Fruit fly (Drosophila melanogaster) whole organism, embryonic: ENCODE data around the gene CG5644.

Experiments used
- CG12769 ChIP-seq: fragments of 200-800 bp; sonication (Bioruptor generic); optimal IDR thresholded peaks from 2 replicates; lab custom pipeline; 2019; ENCODE audit warnings: missing biosample characterization, mild to moderate bottlenecking, missing genetic modification characterization, moderate library complexity
- CG14667 ChIP-seq: fragments of 200-800 bp; sonication (Bioruptor generic); IDR thresholded peaks from 2 replicates; pipeline ENCODE4 v1.3.6; 2022; ENCODE audit warnings: missing biosample characterization, missing genetic modification characterization
- CG14710 ChIP-seq: fragments of 200-800 bp; sonication (Bioruptor generic); optimal IDR thresholded peaks from 3 replicates; lab custom pipeline; 2019; ENCODE audit warnings: missing biosample characterization, mild to moderate bottlenecking, missing genetic modification characterization, moderate library complexity
- CG15269 ChIP-seq: fragments of 200-800 bp; sonication (Bioruptor generic); optimal IDR thresholded peaks from 2 replicates; lab custom pipeline; 2018; ENCODE audit warnings: missing biosample characterization, mild to moderate bottlenecking, missing genetic modification characterization, moderate library complexity
- CG1647 ChIP-seq: fragments of 200-800 bp; sonication (Bioruptor generic); optimal IDR thresholded peaks from 3 replicates; lab custom pipeline; 2016; ENCODE audit warnings: missing biosample characterization, missing genetic modification characterization
- CG17612 ChIP-seq: fragments of 200-800 bp; sonication (Bioruptor generic); IDR thresholded peaks from 2 replicates; pipeline ENCODE4 v1.3.6; 2022; ENCODE audit warnings: missing biosample characterization, missing genetic modification characterization
- CG30403 ChIP-seq: fragments of 200-800 bp; sonication (Bioruptor generic); optimal IDR thresholded peaks from 3 replicates; lab custom pipeline; 2016; ENCODE audit warnings: missing biosample characterization, missing genetic modification characterization
- CG3407 ChIP-seq: fragments of 200-800 bp; sonication (Bioruptor generic); optimal IDR thresholded peaks from 2 replicates; lab custom pipeline; 2018; ENCODE audit warnings: missing biosample characterization, mild to moderate bottlenecking, missing genetic modification characterization
- CG34224 ChIP-seq: fragments of 200-800 bp; sonication (Bioruptor generic); IDR thresholded peaks from 3 replicates; pipeline ENCODE4 v1.3.6; 2022; ENCODE audit warnings: missing biosample characterization, missing genetic modification characterization; ENCODE audit not compliant: partially characterized antibody
- CG34376 ChIP-seq: fragments of 200-800 bp; sonication (Bioruptor generic); optimal IDR thresholded peaks from 2 replicates; lab custom pipeline; 2018; ENCODE audit warnings: missing biosample characterization, mild to moderate bottlenecking, missing genetic modification characterization
- CG34422 ChIP-seq: fragments of 200-800 bp; sonication (Bioruptor generic); IDR thresholded peaks from 3 replicates; pipeline ENCODE4 v1.3.6; 2022; ENCODE audit warnings: missing biosample characterization, missing genetic modification characterization
- CG43689 ChIP-seq: fragments of 200-800 bp; sonication (Bioruptor generic); IDR thresholded peaks from 2 replicates; pipeline ENCODE4 v1.3.6; 2022; ENCODE audit warnings: missing biosample characterization, missing genetic modification characterization
- CG7786 ChIP-seq: fragments of 200-800 bp; sonication (Bioruptor generic); optimal IDR thresholded peaks from 2 replicates; lab custom pipeline; 2016; ENCODE audit warnings: missing biosample characterization, missing genetic modification characterization
- CG7987 ChIP-seq: fragments of 200-800 bp; sonication (Bioruptor generic); optimal IDR thresholded peaks from 2 replicates; lab custom pipeline; 2018; ENCODE audit warnings: missing biosample characterization, mild to moderate bottlenecking, missing genetic modification characterization, moderate library complexity
- CG9797 ChIP-seq: fragments of 200-800 bp; sonication (Bioruptor generic); optimal IDR thresholded peaks from 3 replicates; lab custom pipeline; 2018; ENCODE audit warnings: missing biosample characterization, mild to moderate bottlenecking, missing genetic modification characterization
- CG9817 ChIP-seq: fragments of 200-800 bp; sonication (Bioruptor generic); optimal IDR thresholded peaks from 2 replicates; lab custom pipeline; 2018; ENCODE audit warnings: missing biosample characterization, mild to moderate bottlenecking, missing genetic modification characterization, moderate library complexity
- Chrac-16 ChIP-seq: fragments of 200-800 bp; sonication (Bioruptor generic); optimal IDR thresholded peaks from 3 replicates; lab custom pipeline; 2016; ENCODE audit warnings: missing biosample characterization, missing genetic modification characterization
- CkIIα-i1 ChIP-seq: fragments of 200-800 bp; sonication (Bioruptor generic); IDR thresholded peaks from 2 replicates; pipeline ENCODE4 v1.3.6; 2022; ENCODE audit warnings: missing biosample characterization, missing genetic modification characterization
- CoRest ChIP-seq: fragments of 200-800 bp; sonication (Bioruptor generic); optimal IDR thresholded peaks from 3 replicates; lab custom pipeline; 2018; ENCODE audit warnings: missing biosample characterization, mild to moderate bottlenecking, missing genetic modification characterization, moderate library complexity
- D19B ChIP-seq: fragments of 200-800 bp; sonication (Bioruptor generic); optimal IDR thresholded peaks from 2 replicates; lab custom pipeline; 2017; ENCODE audit warnings: missing biosample characterization, mild to moderate bottlenecking, missing genetic modification characterization
- Dad ChIP-seq: fragments of 200-800 bp; sonication (Bioruptor generic); optimal IDR thresholded peaks from 3 replicates; lab custom pipeline; 2016; ENCODE audit warnings: missing biosample characterization, missing genetic modification characterization
- Dll ChIP-seq: fragments of 200-800 bp; sonication (Bioruptor generic); IDR thresholded peaks from 4 replicates; pipeline ENCODE4 v1.3.6; 2022; ENCODE audit warnings: missing biosample characterization, missing genetic modification characterization; ENCODE audit not compliant: partially characterized antibody
- Ets97D ChIP-seq: fragments of 200-800 bp; sonication (Bioruptor generic); optimal IDR thresholded peaks from 3 replicates; lab custom pipeline; 2016; ENCODE audit warnings: missing biosample characterization, missing genetic modification characterization
- HLH3B ChIP-seq: fragments of 200-800 bp; sonication (Bioruptor generic); IDR thresholded peaks from 2 replicates; pipeline ENCODE4 v1.3.6; 2022; ENCODE audit warnings: missing biosample characterization, missing genetic modification characterization
- Hr51 ChIP-seq, 2 experiments: fragments of 200-800 bp; sonication (Bioruptor generic); optimal IDR thresholded peaks; 2 replicates in 1 of 2; 3 replicates in 1 of 2; lab custom pipeline; 2016 to 2018; ENCODE audit warnings: missing biosample characterization in 2 of 2, missing genetic modification characterization in 2 of 2, mild to moderate bottlenecking in 1 of 2, moderate library complexity in 1 of 2
- MBD-R2 ChIP-seq: fragments of 200-800 bp; sonication (Bioruptor generic); IDR thresholded peaks from 2 replicates; pipeline ENCODE4 v1.3.6; 2022; ENCODE audit warnings: missing biosample characterization, missing genetic modification characterization
- Oaz ChIP-seq: fragments of 200-800 bp; sonication (Bioruptor generic); IDR thresholded peaks from 2 replicates; pipeline ENCODE4 v1.3.6; 2022; ENCODE audit warnings: missing biosample characterization, missing genetic modification characterization
- Tbp ChIP-seq: fragments of >200 bp; optimal IDR thresholded peaks from 2 replicates; lab custom pipeline; 2018; ENCODE audit warnings: missing biosample characterization, missing genetic modification characterization
- ab ChIP-seq: fragments of 200-800 bp; sonication (Bioruptor generic); optimal IDR thresholded peaks from 2 replicates; lab custom pipeline; 2016; ENCODE audit warnings: missing biosample characterization, missing genetic modification characterization
- ap ChIP-seq: fragments of 200-800 bp; sonication (Bioruptor generic); IDR thresholded peaks from 2 replicates; pipeline ENCODE4 v1.3.6; 2022; ENCODE audit warnings: missing biosample characterization, missing genetic modification characterization
- cg ChIP-seq: fragments of 200-800 bp; sonication (Bioruptor generic); optimal IDR thresholded peaks from 3 replicates; lab custom pipeline; 2019; ENCODE audit warnings: missing biosample characterization, mild to moderate bottlenecking, missing genetic modification characterization, moderate library complexity
- chm ChIP-seq: fragments of 200-800 bp; sonication (Bioruptor generic); IDR thresholded peaks from 2 replicates; pipeline ENCODE4 v1.3.6; 2022; ENCODE audit warnings: missing biosample characterization, missing genetic modification characterization
- esg ChIP-seq: fragments of 200-800 bp; sonication (Bioruptor generic); conservative IDR thresholded peaks from 2 replicates; pipeline ENCODE4 v1.3.6; 2022; ENCODE audit warnings: missing biosample characterization, missing genetic modification characterization
- ftz-f1 ChIP-seq: fragments of 200-800 bp; sonication (Bioruptor generic); optimal IDR thresholded peaks from 2 replicates; lab custom pipeline; 2016; ENCODE audit warnings: missing biosample characterization, missing genetic modification characterization
- h ChIP-seq: fragments of >200 bp; optimal IDR thresholded peaks from 2 replicates; lab custom pipeline; 2017
- hb ChIP-seq: fragments of 200-800 bp; sonication (Bioruptor generic); IDR thresholded peaks from 3 replicates; pipeline ENCODE4 v1.3.6; 2022; ENCODE audit warnings: missing biosample characterization, missing genetic modification characterization; ENCODE audit not compliant: partially characterized antibody
- ind ChIP-seq: fragments of 200-800 bp; sonication (Bioruptor generic); optimal IDR thresholded peaks from 3 replicates; lab custom pipeline; 2016; ENCODE audit warnings: missing biosample characterization, missing genetic modification characterization
- inv ChIP-seq: fragments of 200-800 bp; sonication (Bioruptor generic); IDR thresholded peaks from 2 replicates; pipeline ENCODE4 v1.3.6; 2022; ENCODE audit warnings: missing biosample characterization, missing genetic modification characterization; ENCODE audit not compliant: partially characterized antibody
- kni ChIP-seq: fragments of 200-800 bp; sonication (Bioruptor generic); optimal IDR thresholded peaks from 3 replicates; lab custom pipeline; 2017; ENCODE audit warnings: mild to moderate bottlenecking, missing biosample characterization, missing genetic modification reagents, missing genetic modification characterization
- lola ChIP-seq, 3 experiments: fragments of >200 bp in 2 of 3; fragments of 200-800 bp in 1 of 3; sonication (Bioruptor generic) in 1 of 3; optimal IDR thresholded peaks; 2 replicates each; lab custom pipeline; 2017 to 2019; ENCODE audit warnings: missing biosample characterization in 3 of 3, missing genetic modification characterization in 3 of 3, mild to moderate bottlenecking in 1 of 3, moderate library complexity in 1 of 3
- maf-S ChIP-seq: fragments of 200-800 bp; sonication (Bioruptor generic); optimal IDR thresholded peaks from 2 replicates; lab custom pipeline; 2016; ENCODE audit warnings: missing biosample characterization, missing genetic modification characterization
- mirr ChIP-seq: fragments of 200-800 bp; sonication (Bioruptor generic); optimal IDR thresholded peaks from 3 replicates; lab custom pipeline; 2018; ENCODE audit warnings: missing biosample characterization, mild to moderate bottlenecking, missing genetic modification characterization
- nau ChIP-seq: fragments of 200-800 bp; sonication (Bioruptor generic); optimal IDR thresholded peaks from 3 replicates; lab custom pipeline; 2017; ENCODE audit warnings: missing biosample characterization, mild to moderate bottlenecking, missing genetic modification characterization, missing genetic modification reagents
- nerfin-2 ChIP-seq: fragments of 200-800 bp; sonication (Bioruptor generic); IDR thresholded peaks from 2 replicates; pipeline ENCODE4 v1.3.6; 2022; ENCODE audit warnings: missing biosample characterization, missing genetic modification characterization; ENCODE audit not compliant: partially characterized antibody
- nom ChIP-seq: fragments of 200-800 bp; sonication (Bioruptor generic); optimal IDR thresholded peaks from 2 replicates; lab custom pipeline; 2017; ENCODE audit warnings: missing biosample characterization, missing genetic modification characterization, mild to moderate bottlenecking, moderate library complexity, missing genetic modification reagents
- pum ChIP-seq: fragments of 200-800 bp; sonication (Bioruptor generic); optimal IDR thresholded peaks from 2 replicates; lab custom pipeline; 2016; ENCODE audit warnings: missing biosample characterization, missing genetic modification characterization
- pzg ChIP-seq: fragments of 200-800 bp; sonication (Bioruptor generic); optimal IDR thresholded peaks from 3 replicates; lab custom pipeline; 2018; ENCODE audit warnings: missing biosample characterization, mild to moderate bottlenecking, missing genetic modification characterization, moderate library complexity
- salm ChIP-seq: fragments of 200-800 bp; sonication (Bioruptor generic); optimal IDR thresholded peaks from 2 replicates; lab custom pipeline; 2018; ENCODE audit warnings: missing biosample characterization, mild to moderate bottlenecking, missing genetic modification characterization
- vfl ChIP-seq: fragments of 200-800 bp; sonication (Bioruptor generic); optimal IDR thresholded peaks from 2 replicates; lab custom pipeline; 2016; ENCODE audit warnings: missing biosample characterization, missing genetic modification characterization
- zfh2 ChIP-seq: fragments of 200-800 bp; sonication (Bioruptor generic); optimal IDR thresholded peaks from 2 replicates; lab custom pipeline; 2016; ENCODE audit warnings: missing biosample characterization, missing genetic modification characterization

The CG5644 gene

DNA sequence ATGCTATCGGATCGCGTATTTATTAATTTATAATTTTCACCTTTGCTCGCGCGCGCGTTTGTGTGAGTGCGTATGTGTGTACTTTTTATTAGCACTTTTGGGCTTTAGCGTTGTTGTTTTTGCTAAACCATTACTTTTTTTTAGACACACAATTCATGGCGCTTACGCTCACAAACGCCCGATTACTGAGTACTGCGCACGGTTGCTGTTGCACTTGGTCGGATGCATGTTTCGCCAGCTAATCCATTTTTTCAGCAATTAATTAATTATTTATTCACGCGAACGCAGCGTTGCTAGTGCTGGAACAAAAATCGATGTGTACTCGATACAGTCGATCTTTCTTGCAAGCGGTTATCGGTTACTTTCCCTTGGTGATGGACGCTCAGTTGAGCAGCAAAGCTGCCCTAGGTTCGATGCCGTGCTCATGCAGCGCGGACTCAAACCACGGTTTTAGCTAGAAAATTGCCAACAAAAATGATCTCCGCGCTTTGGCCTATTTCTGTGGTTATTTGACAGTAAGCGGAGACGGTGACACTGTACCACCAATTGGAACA is 18.1 kb upstream of the CG5644 start, which contains the start of the genes smg and CG5087 (continued):
- peak; percentile 62 for TF ChIP-seq maf-S (GFP tag; lab: Kevin White, UChicago)
- TF ChIP-seq nom (GFP tag; lab: Kevin White, UChicago), result peak; percentile 0
- TF ChIP-seq CG9797 (GFP tag; lab: Kevin White, UChicago), result peak; percentile 97
- TF ChIP-seq lola (GFP tag; optimal IDR thresholded peaks at IDR 0.05; lab: Kevin White, UChicago), result no peak
- TF ChIP-seq ind (GFP tag; lab: Kevin White, UChicago), result peak; percentile 17
- peak; percentile 59 for TF ChIP-seq CG34422 (GFP tag; lab: Robert Waterston, UW)
- TF ChIP-seq CG34224 (GFP tag; lab: Robert Waterston, UW), result no peak; the same call in 2 of the 3 replicates
- peak; percentile 7 for TF ChIP-seq Chrac-16 (GFP tag; lab: Kevin White, UChicago)
- peak; percentile 2 for TF ChIP-seq pum (GFP tag; lab: Kevin White, UChicago)
- TF ChIP-seq CG9817 (tag; lab: Kevin White, UChicago), result peak; percentile 39
- no peak for TF ChIP-seq CG43689
- TF ChIP-seq CG30403, result peak; percentile 50
- peak; percentile 19 for TF ChIP-seq CG34376 (GFP tag; lab: Kevin White, UChicago)
- TF ChIP-seq ap (GFP tag; lab: Robert Waterston, UW), result no peak
- TF ChIP-seq CG17612 (GFP tag; lab: Robert Waterston, UW), result no peak
- TF ChIP-seq CkIIα-i1 (GFP tag; lab: Robert Waterston, UW), result no peak
- TF ChIP-seq Dll (GFP tag; lab: Robert Waterston, UW), result peak; percentile 73
- no peak for TF ChIP-seq Oaz
- peak; percentile 94 for TF ChIP-seq Ets97D
- TF ChIP-seq ab (GFP tag; lab: Kevin White, UChicago), result no peak
- TF ChIP-seq Dad, result peak; percentile 72
- TF ChIP-seq CG3407 (GFP tag; lab: Kevin White, UChicago), result no peak
- TF ChIP-seq nau (GFP tag; lab: Kevin White, UChicago), result no peak
- TF ChIP-seq hb (GFP tag; lab: Robert Waterston, UW), result 0 out of 3 replicates have a peak, but pooled peaks have one; percentile 42
- TF ChIP-seq nerfin-2 (GFP tag; lab: Robert Waterston, UW), result no peak
- TF ChIP-seq inv (GFP tag; lab: Robert Waterston, UW), result peak; percentile 46; the same call in 1 of the 2 replicates
- TF ChIP-seq HLH3B (GFP tag; lab: Robert Waterston, UW), result no peak
- TF ChIP-seq MBD-R2, result peak; percentile 88
- 0 out of 2 replicates have a peak, but pooled peaks have one; percentile 24 for TF ChIP-seq chm (GFP tag; lab: Robert Waterston, UW)
- no peak for TF ChIP-seq mirr (GFP tag; lab: Kevin White, UChicago)
- no peak for TF ChIP-seq vfl (GFP tag; lab: Kevin White, UChicago)
- peak; percentile 55 for TF ChIP-seq zfh2 (GFP tag; lab: Kevin White, UChicago)
- no peak for TF ChIP-seq D19B
- TF ChIP-seq kni (GFP tag; lab: Kevin White, UChicago), result no peak
- TF ChIP-seq CG14667 (GFP tag; lab: Robert Waterston, UW), result no peak
- peak; percentile 8 for TF ChIP-seq CG7786 (GFP tag; lab: Kevin White, UChicago)
- TF ChIP-seq Tbp (GFP tag; lab: Kevin White, UChicago), result no peak
- peak; percentile 56 for TF ChIP-seq CG7987 (GFP tag; lab: Kevin White, UChicago)
- TF ChIP-seq h (lab: Kevin White, UChicago), result no peak
- peak; percentile 77 for TF ChIP-seq ftz-f1 (GFP tag; lab: Kevin White, UChicago)
- peak; percentile 83 for TF ChIP-seq CG14710
- TF ChIP-seq CG1647 (GFP tag; lab: Kevin White, UChicago), result peak; percentile 40
- peak in 1 of 2 experiments; percentile 8 for TF ChIP-seq Hr51 (GFP tag; optimal IDR thresholded peaks at IDR 0.05; lab: Kevin White, UChicago)
- TF ChIP-seq CG15269 (tag; lab: Kevin White, UChicago), result no peak
- peak; percentile 62 for TF ChIP-seq CoRest (tag; lab: Kevin White, UChicago)
- TF ChIP-seq cg (GFP tag; lab: Kevin White, UChicago), result peak; percentile 74
- peak; percentile 100 for TF ChIP-seq pzg
- TF ChIP-seq salm (tag; lab: Kevin White, UChicago), result peak; percentile 6
- peak; percentile 76 for TF ChIP-seq CG12769 (tag; lab: Kevin White, UChicago)
- no peak for TF ChIP-seq esg (GFP tag; lab: Robert Waterston, UW)
